Fruit fly (Drosophila melanogaster): ENCODE data around the gene CG13361.
A peak's percentile ranks its signal among the peaks of the same experiment; 100 is the strongest.

Gene CG13361

DNA sequence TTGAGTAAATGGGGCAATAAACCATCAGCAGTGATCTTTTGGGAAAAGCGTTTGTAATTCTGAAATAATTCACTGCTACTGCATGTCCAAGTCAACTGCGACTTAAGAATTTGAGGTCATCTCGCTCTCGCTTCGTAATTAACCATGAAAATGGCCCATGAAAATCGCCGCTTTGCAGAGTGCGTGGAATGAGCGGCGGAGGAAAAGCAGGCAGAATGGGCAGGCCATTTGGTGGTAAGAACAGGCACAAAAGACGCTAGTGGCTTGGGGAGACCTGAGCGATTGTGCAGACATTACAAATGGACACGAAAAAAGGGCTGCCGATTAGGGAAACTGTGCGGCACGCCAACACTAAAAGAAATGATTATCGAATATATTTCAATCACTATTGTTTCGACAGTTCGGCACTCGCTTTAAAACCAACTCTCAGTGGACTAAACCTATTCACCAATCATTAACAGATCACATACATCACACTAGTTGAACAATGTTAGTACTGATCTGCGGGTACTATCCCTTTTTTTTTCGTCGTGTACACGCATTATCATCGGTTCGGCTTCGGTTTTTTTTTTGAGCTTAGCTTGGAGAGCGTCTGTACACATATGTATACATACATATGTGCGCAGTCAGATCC, 18.1 kb upstream of the CG13361 start (continued):
- TF ChIP-seq CG4360 (GFP tag; IDR thresholded peaks at IDR 0.05) (no peak), Ptx1 (GFP tag; IDR thresholded peaks at IDR 0.05) (0 out of 2 replicates have a peak, but pooled peaks have one; percentile 41), GATAe (GFP tag; conservative IDR thresholded peaks at IDR 0.05) (no peak), ttk (GFP tag; IDR thresholded peaks at IDR 0.05) (0 out of 2 replicates have a peak, but pooled peaks have one; percentile 23), gcm2 (GFP tag; optimal IDR thresholded peaks at IDR 0.05) (no peak), Ssrp (tag; optimal IDR thresholded peaks at IDR 0.05) (peak; percentile 0), Vsx1 (GFP tag; optimal IDR thresholded peaks at IDR 0.05) (no peak), CG2202 (tag; optimal IDR thresholded peaks at IDR 0.05) (peak; percentile 20), Dad (GFP tag; optimal IDR thresholded peaks at IDR 0.05) (no peak), CG10321 (GFP tag; IDR thresholded peaks at IDR 0.05) (no peak), maf-S (GFP tag; optimal IDR thresholded peaks at IDR 0.05) (no peak), Hr78 (GFP tag; optimal IDR thresholded peaks at IDR 0.05) (no peak), CG4854 (GFP tag; optimal IDR thresholded peaks at IDR 0.05) (no peak), Hr51 (GFP tag; optimal IDR thresholded peaks at IDR 0.05) (peak in 1 of 2 experiments; percentile 31), h (optimal IDR thresholded peaks at IDR 0.05) (no peak), CG6791 (GFP tag; IDR thresholded peaks at IDR 0.05; ENCODE audit: partially characterized antibody) (no peak), Nf-YA (GFP tag; IDR thresholded peaks at IDR 0.05) (no peak), NC2β (GFP tag; optimal IDR thresholded peaks at IDR 0.05) (no peak), Max (GFP tag; optimal IDR thresholded peaks at IDR 0.05) (no peak), da (GFP tag; optimal IDR thresholded peaks at IDR 0.05) (no peak), Fer1 (GFP tag; optimal IDR thresholded peaks at IDR 0.05) (no peak), ham (GFP tag; IDR thresholded peaks at IDR 0.05) (no peak), CG34376 (GFP tag; optimal IDR thresholded peaks at IDR 0.05) (no peak), CG2678 (tag; optimal IDR thresholded peaks at IDR 0.05) (peak; percentile 38), CG15479 (GFP tag; optimal IDR thresholded peaks at IDR 0.05) (no peak), schlank (tag; optimal IDR thresholded peaks at IDR 0.05) (no peak), CG2875 (GFP tag; optimal IDR thresholded peaks at IDR 0.05) (peak; percentile 5), CG7372 (GFP tag; IDR thresholded peaks at IDR 0.05) (no peak), crp (GFP tag; optimal IDR thresholded peaks at IDR 0.05) (no peak), CG6854 (GFP tag; optimal IDR thresholded peaks at IDR 0.05) (no peak), CG12659 (GFP tag; optimal IDR thresholded peaks at IDR 0.05) (peak; percentile 1), D19B (GFP tag; optimal IDR thresholded peaks at IDR 0.05) (no peak), CG13424 (tag; optimal IDR thresholded peaks at IDR 0.05) (peak; percentile 14), otp (GFP tag; IDR thresholded peaks at IDR 0.05) (0 out of 3 replicates have a peak, but pooled peaks have one; percentile 49), CG32767 (GFP tag; IDR thresholded peaks at IDR 0.05) (0 out of 2 replicates have a peak, but pooled peaks have one; percentile 22), CG43689 (GFP tag; IDR thresholded peaks at IDR 0.05) (no peak), CG3838 (GFP tag; optimal IDR thresholded peaks at IDR 0.05) (no peak), BEAF-32 (GFP tag; optimal IDR thresholded peaks at IDR 0.05) (no peak), slp2 (GFP tag; optimal IDR thresholded peaks at IDR 0.05) (no peak), Mad (GFP tag; optimal IDR thresholded peaks at IDR 0.05) (no peak), dati (GFP tag; IDR thresholded peaks at IDR 0.05) (no peak), tx (GFP tag; optimal IDR thresholded peaks at IDR 0.05) (no peak), Doc3 (GFP tag; IDR thresholded peaks at IDR 0.05; ENCODE audit: partially characterized antibody) (no peak), CG18599 (GFP tag; optimal IDR thresholded peaks at IDR 0.05) (peak; percentile 19), salm (tag; optimal IDR thresholded peaks at IDR 0.05) (no peak), cad (GFP tag; optimal IDR thresholded peaks at IDR 0.05) (no peak), ato (GFP tag; IDR thresholded peaks at IDR 0.05; ENCODE audit: partially characterized antibody) (no peak), CG1832 (GFP tag; optimal IDR thresholded peaks at IDR 0.05) (no peak), bigmax (GFP tag; optimal IDR thresholded peaks at IDR 0.05) (no peak), Nf-YC (tag; optimal IDR thresholded peaks at IDR 0.05) (no peak)

Measured in whole organism, embryonic.